Fruit fly (Drosophila melanogaster) whole organism, wandering third instar larva: ENCODE results near the gene TrpRS-m.
"Not testable (repeated sequence)": the region's sequence is repeated elsewhere in the genome, so short reads cannot be mapped to it uniquely, and the experiment has no call there.

Experiments used
- Abd-B ChIP-seq: fragments of >200 bp; optimal IDR thresholded peaks from 2 replicates; lab custom pipeline; 2017; ENCODE audit warnings: missing biosample characterization, missing genetic modification characterization
- CG32264 ChIP-seq: fragments of 200-800 bp; sonication (Bioruptor generic); optimal IDR thresholded peaks from 2 replicates; lab custom pipeline; 2016; ENCODE audit warnings: missing biosample characterization, missing genetic modification characterization
- CG9705 ChIP-seq: fragments of 200-800 bp; sonication (Bioruptor generic); optimal IDR thresholded peaks from 2 replicates; lab custom pipeline; 2018; ENCODE audit warnings: missing biosample characterization, mild to moderate bottlenecking, missing genetic modification characterization
- CrebA ChIP-seq: fragments of 200-800 bp; sonication (Bioruptor generic); optimal IDR thresholded peaks from 2 replicates; lab custom pipeline; 2016; ENCODE audit warnings: missing biosample characterization, mild to moderate bottlenecking, missing genetic modification characterization, borderline replicate concordance
- Dfd ChIP-seq: fragments of >200 bp; optimal IDR thresholded peaks from 2 replicates; lab custom pipeline; 2017; ENCODE audit warnings: missing biosample characterization, missing genetic modification characterization
- Dif ChIP-seq: fragments of 200-275, 200-300 bp; sonication (Bioruptor generic); optimal IDR thresholded peaks from 2 replicates; lab custom pipeline; 2018; ENCODE audit warnings: missing biosample characterization, missing genetic modification characterization; ENCODE audit not compliant: partially characterized antibody
- GATAd ChIP-seq: sonication (Bioruptor generic); optimal IDR thresholded peaks from 2 replicates; lab custom pipeline; 2016; ENCODE audit warnings: missing biosample characterization, missing genetic modification characterization
- Hnf4 ChIP-seq: fragments of 200-800 bp; sonication (Bioruptor generic); optimal IDR thresholded peaks from 2 replicates; lab custom pipeline; 2016; ENCODE audit warnings: missing biosample characterization, mild to moderate bottlenecking, missing genetic modification characterization
- Hr83 ChIP-seq: fragments of 200-300 bp; sonication (Bioruptor generic); optimal IDR thresholded peaks from 2 replicates; lab custom pipeline; 2016; ENCODE audit warnings: missing biosample characterization, mild to moderate bottlenecking, missing genetic modification characterization, moderate library complexity; ENCODE audit not compliant: poor library complexity, severe bottlenecking
- Jra ChIP-seq: sonication (Bioruptor generic); optimal IDR thresholded peaks from 2 replicates; lab custom pipeline; 2016; ENCODE audit warnings: missing biosample characterization, missing genetic modification characterization
- Myc ChIP-seq: fragments of >200 bp; optimal IDR thresholded peaks from 2 replicates; lab custom pipeline; 2017
- OdsH ChIP-seq: fragments of 200-800 bp; sonication (Bioruptor generic); optimal IDR thresholded peaks from 2 replicates; lab custom pipeline; 2016; ENCODE audit warnings: missing biosample characterization, mild to moderate bottlenecking, missing genetic modification characterization
- Rel ChIP-seq, 2 experiments: fragments of 200-800 bp; sonication (Bioruptor generic) in 1 of 2; optimal IDR thresholded peaks; 2 replicates in 1 of 2; 3 replicates in 1 of 2; lab custom pipeline; 2016 to 2019; ENCODE audit warnings: mild to moderate bottlenecking in 2 of 2, missing biosample characterization in 2 of 2, missing genetic modification characterization in 2 of 2, moderate library complexity in 1 of 2
- Vsx2 ChIP-seq: fragments of 200-300, 225-300 bp; sonication (Bioruptor generic); optimal IDR thresholded peaks from 2 replicates; lab custom pipeline; 2018; ENCODE audit warnings: missing biosample characterization, missing genetic modification characterization; ENCODE audit not compliant: partially characterized antibody
- br ChIP-seq: fragments of 200-800 bp; sonication (Bioruptor generic); optimal IDR thresholded peaks from 2 replicates; lab custom pipeline; 2016; ENCODE audit warnings: missing biosample characterization, missing genetic modification characterization
- brk ChIP-seq: fragments of 200-800 bp; sonication (Bioruptor generic); optimal IDR thresholded peaks from 2 replicates; lab custom pipeline; 2016; ENCODE audit warnings: missing biosample characterization, mild to moderate bottlenecking, missing genetic modification characterization
- dl ChIP-seq, 2 experiments: fragments of 175-275, 200-275 bp in 1 of 2; fragments of 200-275 bp in 1 of 2; sonication (Bioruptor generic); optimal IDR thresholded peaks; lab custom pipeline; 2018; ENCODE audit warnings: mild to moderate bottlenecking in 2 of 2, missing biosample characterization in 2 of 2, missing genetic modification characterization in 2 of 2, moderate library complexity in 2 of 2; ENCODE audit not compliant: partially characterized antibody in 2 of 2, insufficient read depth in 1 of 2
- dsf ChIP-seq: sonication (Bioruptor generic); optimal IDR thresholded peaks from 2 replicates; lab custom pipeline; 2016; ENCODE audit warnings: missing biosample characterization, missing genetic modification characterization, borderline replicate concordance
- ey ChIP-seq: fragments of 200-800 bp; sonication (Bioruptor generic); optimal IDR thresholded peaks from 2 replicates; lab custom pipeline; 2016; ENCODE audit warnings: missing biosample characterization, missing genetic modification characterization
- fru ChIP-seq: fragments of 200-800 bp; sonication (Bioruptor generic); optimal IDR thresholded peaks from 3 replicates; lab custom pipeline; 2016; ENCODE audit warnings: missing biosample characterization, mild to moderate bottlenecking, missing genetic modification characterization
- h ChIP-seq: fragments of 200-800 bp; sonication (Bioruptor generic); optimal IDR thresholded peaks from 3 replicates; lab custom pipeline; 2016; ENCODE audit warnings: missing biosample characterization, mild to moderate bottlenecking, missing genetic modification characterization
- jim ChIP-seq: fragments of 175-275, 200-325 bp; sonication (Bioruptor generic); optimal IDR thresholded peaks from 2 replicates; lab custom pipeline; 2016; ENCODE audit warnings: missing biosample characterization, mild to moderate bottlenecking, missing genetic modification characterization
- pan ChIP-seq: fragments of >200 bp; optimal IDR thresholded peaks from 2 replicates; lab custom pipeline; 2017
- psq ChIP-seq: fragments of 200-800 bp; sonication (Bioruptor generic); optimal IDR thresholded peaks from 3 replicates; lab custom pipeline; 2017; ENCODE audit warnings: missing biosample characterization, mild to moderate bottlenecking, missing genetic modification characterization, moderate library complexity
- rgr ChIP-seq: fragments of 200-800 bp; sonication (Bioruptor generic); optimal IDR thresholded peaks from 3 replicates; lab custom pipeline; 2016; ENCODE audit warnings: missing biosample characterization, mild to moderate bottlenecking, missing genetic modification characterization
- sage ChIP-seq: fragments of 200-800 bp; sonication (Bioruptor generic); optimal IDR thresholded peaks from 2 replicates; lab custom pipeline; 2016; ENCODE audit warnings: missing biosample characterization, mild to moderate bottlenecking, missing genetic modification characterization
- tai ChIP-seq: sonication (Bioruptor generic); optimal IDR thresholded peaks from 2 replicates; lab custom pipeline; 2016; ENCODE audit warnings: missing biosample characterization, missing genetic modification characterization
- usp ChIP-seq: fragments of >200 bp; optimal IDR thresholded peaks from 2 replicates; lab custom pipeline; 2017; ENCODE audit warnings: missing biosample characterization, missing genetic modification characterization
- woc ChIP-seq: sonication (Bioruptor generic); optimal IDR thresholded peaks from 2 replicates; lab custom pipeline; 2016; ENCODE audit warnings: missing biosample characterization, mild to moderate bottlenecking, missing genetic modification characterization

Gene TrpRS-m

dm6 chr3L:17856655-17857479 lies 7.3 kb downstream of the TrpRS-m start, which contains the start of gene CG5535 (continued):
- TF ChIP-seq dl (GFP tag; optimal IDR thresholded peaks at IDR 0.05; lab: Kevin White, UChicago; ENCODE audit: insufficient read depth in 1 of 2, partially characterized antibody in 2 of 2): no peak
- peak; percentile 35 for TF ChIP-seq br (GFP tag; lab: Kevin White, UChicago)
- no peak for TF ChIP-seq usp (GFP tag; lab: Kevin White, UChicago)
- no peak for TF ChIP-seq jim (GFP tag; lab: Kevin White, UChicago)
- no peak for TF ChIP-seq CG9705
- no peak for TF ChIP-seq Abd-B (GFP tag; lab: Kevin White, UChicago)
- TF ChIP-seq brk: no peak
- no peak for TF ChIP-seq Jra
- TF ChIP-seq Myc (lab: Kevin White, UChicago): no peak
- peak; percentile 41 for TF ChIP-seq Hr83 (GFP tag; lab: Kevin White, UChicago)
- TF ChIP-seq, all 38 proteins: peak for 13

DNA sequence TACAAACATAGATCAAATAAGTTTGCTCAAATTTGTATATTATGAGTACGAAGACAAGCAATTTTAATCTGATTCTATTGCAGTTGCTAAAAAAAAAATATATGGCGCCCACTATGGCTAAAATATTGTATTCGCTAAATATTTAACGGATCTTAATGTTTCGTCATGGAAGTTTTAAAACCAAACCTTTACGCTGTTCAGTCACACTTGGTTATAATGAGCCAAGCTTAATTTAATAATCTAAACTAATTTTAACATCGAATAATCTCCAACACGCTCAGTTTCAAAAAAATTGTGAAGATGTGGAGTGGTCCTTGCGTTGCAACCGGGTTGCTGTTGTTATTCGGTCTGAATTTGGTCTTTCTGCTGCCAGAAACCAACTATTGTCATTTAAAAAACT lies 8.6 kb downstream of the TrpRS-m start, which contains the start of gene CG34002:
Gene CG34002, plus strand, starts transcription at position 301 of the 400 bp plus-strand sequence.
- not testable (repeated sequence) for TF ChIP-seq Myc (lab: Kevin White, UChicago); brk; ey (GFP tag; lab: Kevin White, UChicago)
- TF ChIP-seq, all 38 proteins: peak for 0; not testable (repeated sequence) for 38

dm6 chr3L:17878781-17879360 lies 29.3 kb downstream of the TrpRS-m start, which contains the start of gene CG7408:
TSS of gene CG7408 (plus strand) at chr3L:17879096.
- no peak for TF ChIP-seq sage (GFP tag; lab: Kevin White, UChicago)
- peak; percentile 37 for TF ChIP-seq Dif
- no peak for TF ChIP-seq Rel (GFP tag; optimal IDR thresholded peaks at IDR 0.05; lab: Kevin White, UChicago)
- no peak for TF ChIP-seq Rel (tag; optimal IDR thresholded peaks at IDR 0.05; lab: Kevin White, UChicago)
- no peak for TF ChIP-seq GATAd (GFP tag; lab: Kevin White, UChicago)
- peak; percentile 79 for TF ChIP-seq fru (GFP tag; lab: Kevin White, UChicago)
- peak; percentile 49 for TF ChIP-seq h (GFP tag; lab: Kevin White, UChicago)
- no peak for TF ChIP-seq psq
- peak; percentile 24 for TF ChIP-seq br (GFP tag; lab: Kevin White, UChicago)
- peak; percentile 28 for TF ChIP-seq Hnf4
- no peak for TF ChIP-seq pan (lab: Kevin White, UChicago)
- TF ChIP-seq CrebA (GFP tag; lab: Kevin White, UChicago): peak; percentile 65
- TF ChIP-seq OdsH (GFP tag; lab: Kevin White, UChicago): no peak
- TF ChIP-seq dl (GFP tag; optimal IDR thresholded peaks at IDR 0.05; lab: Kevin White, UChicago; ENCODE audit: insufficient read depth in 1 of 2, partially characterized antibody in 2 of 2): peak in 1 of 2 experiments; percentile 28
- TF ChIP-seq ey (GFP tag; lab: Kevin White, UChicago): no peak
- TF ChIP-seq dsf: no peak
- no peak for TF ChIP-seq rgr
- peak; percentile 29 for TF ChIP-seq Myc (lab: Kevin White, UChicago)
- peak; percentile 12 for TF ChIP-seq Hr83 (GFP tag; lab: Kevin White, UChicago)
- no peak for TF ChIP-seq CG32264 (GFP tag; lab: Kevin White, UChicago)
- TF ChIP-seq Dfd (GFP tag; lab: Kevin White, UChicago): no peak
- TF ChIP-seq, all 38 proteins: peak for 9

- TF ChIP-seq Rel (GFP tag; optimal IDR thresholded peaks at IDR 0.05; lab: Kevin White, UChicago) (no peak), Rel (tag; optimal IDR thresholded peaks at IDR 0.05; lab: Kevin White, UChicago) (peak; percentile 66), pan (lab: Kevin White, UChicago) (no peak)
- TF ChIP-seq, all 38 proteins: peak for 1
Measured at dm6 chr3L:17884276-17884675, 34.7 kb downstream of the TrpRS-m start, which contains the start of gene CG5506. TSS of gene CG5506 (minus strand) at chr3L:17884376.

DNA sequence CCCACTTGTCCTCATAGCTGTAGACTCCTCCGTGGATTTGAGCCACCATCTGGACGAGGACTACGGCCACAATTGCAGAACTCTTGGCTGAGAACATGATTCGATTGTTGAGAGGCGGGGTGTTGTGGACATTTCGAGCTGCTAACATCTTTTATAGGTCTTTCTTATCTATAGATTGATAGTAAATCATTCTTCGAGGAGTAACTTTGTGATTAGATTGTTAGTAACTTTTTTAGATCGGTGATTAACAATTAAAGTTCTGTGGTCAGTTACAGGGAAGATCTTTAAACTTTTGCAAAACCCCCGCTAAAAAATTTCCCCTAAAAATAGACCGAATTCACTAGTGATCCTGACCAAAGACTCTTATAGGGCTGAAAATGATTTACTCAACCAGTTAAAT lies 37.0 kb downstream of the TrpRS-m start, which contains the start of gene CG16775:
Gene CG16775, minus strand, starts transcription at position 101 of the 400 bp plus-strand sequence.
- TF ChIP-seq tai (GFP tag; lab: Kevin White, UChicago) (no peak), Hnf4 (no peak), pan (lab: Kevin White, UChicago) (no peak), woc (no peak), dl (GFP tag; optimal IDR thresholded peaks at IDR 0.05; lab: Kevin White, UChicago; ENCODE audit: insufficient read depth in 1 of 2, partially characterized antibody in 2 of 2) (no peak), Vsx2 (GFP tag; lab: Kevin White, UChicago) (no peak), rgr (no peak)
- TF ChIP-seq, all 38 proteins: peak for 0
